Fruit fly (Drosophila melanogaster): Measurements from ENCODE around the gene S6kII.
A peak's percentile ranks its signal among the peaks of the same experiment; 100 is the strongest.

S6kII gene

DNA sequence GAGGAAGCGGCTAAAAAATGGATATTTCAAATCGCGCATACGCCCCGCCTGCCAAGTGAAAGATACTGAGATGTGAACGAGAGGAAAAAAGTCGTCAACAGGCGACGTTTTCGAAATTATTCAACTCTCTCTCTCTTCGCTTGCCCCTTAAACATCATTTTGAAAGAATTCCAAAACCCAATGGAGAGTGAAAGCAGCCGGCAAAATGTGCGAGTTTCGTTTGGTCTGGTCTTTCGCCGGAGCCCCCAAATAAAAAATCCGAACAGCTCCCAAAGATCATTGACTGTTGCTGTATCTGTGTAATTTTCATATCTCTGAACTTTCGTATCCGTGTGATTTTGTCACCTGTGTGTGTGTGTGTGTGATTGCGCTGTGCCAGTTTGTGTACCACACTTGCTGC is 17.7 kb upstream of the S6kII start (continued):
- TF ChIP-seq Spps (tag; optimal IDR thresholded peaks at IDR 0.05) (no peak), Blimp-1 (GFP tag; optimal IDR thresholded peaks at IDR 0.05) (peak; percentile 86), CG6813 (GFP tag; optimal IDR thresholded peaks at IDR 0.05) (no peak), salm (tag; optimal IDR thresholded peaks at IDR 0.05) (no peak), CG12769 (tag; optimal IDR thresholded peaks at IDR 0.05) (peak; percentile 25), crp (GFP tag; optimal IDR thresholded peaks at IDR 0.05) (no peak), ci (GFP tag; IDR thresholded peaks at IDR 0.05) (0 out of 3 replicates have a peak, but pooled peaks have one; percentile 9), gcm (GFP tag; optimal IDR thresholded peaks at IDR 0.05) (no peak), CG7372 (GFP tag; IDR thresholded peaks at IDR 0.05) (no peak), vfl (GFP tag; optimal IDR thresholded peaks at IDR 0.05) (no peak), CG18619 (GFP tag; optimal IDR thresholded peaks at IDR 0.05) (no peak), ewg (GFP tag; optimal IDR thresholded peaks at IDR 0.05) (no peak), MESR4 (GFP tag; optimal IDR thresholded peaks at IDR 0.05) (no peak), pzg (GFP tag; optimal IDR thresholded peaks at IDR 0.05) (no peak), CG11247 (GFP tag; IDR thresholded peaks at IDR 0.05) (no peak), bowl (GFP tag; IDR thresholded peaks at IDR 0.05) (no peak), Asciz (GFP tag; optimal IDR thresholded peaks at IDR 0.05) (no peak)

DNA sequence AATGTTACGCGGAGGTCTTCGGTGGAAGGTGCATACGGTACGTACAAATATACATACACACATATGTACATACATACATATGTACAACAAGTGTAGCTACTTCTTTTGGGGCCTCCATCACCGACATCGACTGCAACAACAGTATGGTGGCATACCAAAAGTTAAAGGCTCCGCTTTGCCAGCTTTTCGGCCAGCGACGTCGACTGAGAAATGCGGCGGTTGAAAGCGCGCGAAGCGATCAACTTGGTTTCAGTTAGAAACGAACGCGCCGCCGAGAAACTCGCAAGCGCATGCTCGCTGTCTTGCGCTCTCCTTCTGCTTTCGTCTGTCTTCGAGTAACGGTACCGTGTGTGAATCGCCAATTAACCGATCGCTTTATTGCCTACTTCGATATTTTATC is 14.8 kb upstream of the S6kII start, which contains the start of gene CG17600:
Gene CG17600, plus strand, starts transcription at position 250 of the 400 bp plus-strand sequence.
- TF ChIP-seq zen (tag; optimal IDR thresholded peaks at IDR 0.05) (no peak), Jarid2 (GFP tag; optimal IDR thresholded peaks at IDR 0.05) (peak; percentile 42), CG4854 (GFP tag; optimal IDR thresholded peaks at IDR 0.05) (no peak), sna (GFP tag; IDR thresholded peaks at IDR 0.05; ENCODE audit: partially characterized antibody) (no peak), Deaf1 (tag; optimal IDR thresholded peaks at IDR 0.05) (peak; percentile 39), oc (tag; optimal IDR thresholded peaks at IDR 0.05) (peak; percentile 41), CG13287 (GFP tag; IDR thresholded peaks at IDR 0.05; ENCODE audit: partially characterized antibody) (peak; percentile 13; the same call in 1 of the 2 replicates), E2f1 (GFP tag; IDR thresholded peaks at IDR 0.05) (no peak), H2.0 (GFP tag; IDR thresholded peaks at IDR 0.05) (no peak), Side (GFP tag; optimal IDR thresholded peaks at IDR 0.05) (no peak), chinmo (GFP tag; IDR thresholded peaks at IDR 0.05; ENCODE audit: partially characterized antibody) (0 out of 4 replicates have a peak, but pooled peaks have one; percentile 45), sd (tag; optimal IDR thresholded peaks at IDR 0.05) (peak; percentile 21), stwl (tag; optimal IDR thresholded peaks at IDR 0.05) (no peak), trh (GFP tag; optimal IDR thresholded peaks at IDR 0.05) (no peak), sens (GFP tag) (peak; percentile 48), CG8924 (tag; optimal IDR thresholded peaks at IDR 0.05) (no peak), ci (GFP tag; IDR thresholded peaks at IDR 0.05) (0 out of 3 replicates have a peak, but pooled peaks have one; percentile 1), CG15601 (tag; optimal IDR thresholded peaks at IDR 0.05) (peak; percentile 97), CG15269 (tag; optimal IDR thresholded peaks at IDR 0.05) (peak; percentile 36), CG6683 (GFP tag; optimal IDR thresholded peaks at IDR 0.05) (no peak)

DNA sequence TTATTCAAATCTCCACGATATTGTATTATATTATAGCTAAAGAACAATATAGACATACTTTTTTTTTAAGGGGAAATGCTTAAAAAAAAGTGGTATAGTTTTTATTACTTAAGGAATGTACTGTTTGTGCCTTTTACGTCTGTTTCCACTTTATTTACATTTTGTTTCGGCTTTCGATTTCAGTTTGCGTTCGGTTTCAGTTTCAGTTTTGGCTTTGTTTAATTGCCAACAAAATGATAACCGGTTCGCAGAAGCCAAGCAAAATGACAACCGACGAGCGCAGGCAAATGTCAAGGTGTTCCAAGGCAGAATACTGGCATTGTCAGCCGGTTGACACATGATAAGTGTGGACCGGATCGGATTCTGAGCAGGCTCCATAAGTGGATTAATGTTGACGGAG is 2.6 kb upstream of the S6kII start:
- TF ChIP-seq Blimp-1 (GFP tag; optimal IDR thresholded peaks at IDR 0.05) = peak; percentile 73
- TF ChIP-seq Gsc (GFP tag; IDR thresholded peaks at IDR 0.05) = no peak
- TF ChIP-seq CG31365 (tag; optimal IDR thresholded peaks at IDR 0.05) = no peak
- no peak for TF ChIP-seq CG11560 (tag; IDR thresholded peaks at IDR 0.05)
- TF ChIP-seq Gug (GFP tag; IDR thresholded peaks at IDR 0.05) = no peak
- TF ChIP-seq CG14441 (GFP tag; IDR thresholded peaks at IDR 0.05) = no peak
- TF ChIP-seq dimm (GFP tag; IDR thresholded peaks at IDR 0.05) = no peak
- TF ChIP-seq slp2 (GFP tag; optimal IDR thresholded peaks at IDR 0.05) = no peak
- TF ChIP-seq CG2712 (tag; optimal IDR thresholded peaks at IDR 0.05) = no peak
- TF ChIP-seq tgo (GFP tag; IDR thresholded peaks at IDR 0.05) = no peak
- TF ChIP-seq CG11456 (GFP tag; IDR thresholded peaks at IDR 0.05) = 0 out of 3 replicates have a peak, but pooled peaks have one; percentile 24
- TF ChIP-seq lmd (GFP tag; IDR thresholded peaks at IDR 0.05) = no peak
